Worm (Caenorhabditis elegans) whole organism, L1 larva: ENCODE measurements around the gene W10G6.1.

Experiments used
- F16B12.6 ChIP-seq: fragments of 150-350 bp; optimal IDR thresholded peaks from 2 replicates; lab custom pipeline; 2014; ENCODE audit warnings: missing biosample characterization, missing genetic modification characterization
- Y116A8C.19 ChIP-seq: sonication (generic microtip); optimal IDR thresholded peaks from 2 replicates; lab custom pipeline; 2016; ENCODE audit warnings: missing compliant biosample characterization, missing genetic modification characterization, borderline replicate concordance
- ama-1 ChIP-seq: fragments of 150-350 bp; optimal IDR thresholded peaks from 2 replicates; lab custom pipeline; 2014
- blmp-1 ChIP-seq: fragments of 150-350 bp; optimal IDR thresholded peaks from 2 replicates; lab custom pipeline; 2014; ENCODE audit warnings: missing biosample characterization, missing genetic modification characterization
- ceh-8 ChIP-seq: fragments of 200-800 bp; sonication (Bioruptor generic); optimal IDR thresholded peaks from 2 replicates; lab custom pipeline; 2018; ENCODE audit warnings: mild to moderate bottlenecking, missing genetic modification characterization, moderate library complexity, missing compliant biosample characterization
- ceh-82 ChIP-seq, 3 experiments: fragments of 150-350 bp in 1 of 3; sonication (generic microtip) in 2 of 3; optimal IDR thresholded peaks; 2 replicates each; lab custom pipeline; 2014 to 2017; ENCODE audit warnings: missing biosample characterization in 3 of 3, missing genetic modification characterization in 3 of 3
- ceh-90 ChIP-seq: sonication (generic microtip); optimal IDR thresholded peaks from 2 replicates; lab custom pipeline; 2016; ENCODE audit warnings: missing genetic modification characterization, missing compliant biosample characterization
- dpl-1 ChIP-seq, 3 experiments: fragments of 150-350 bp in 2 of 3; sonication (generic microtip) in 1 of 3; optimal IDR thresholded peaks; 2 replicates each; lab custom pipeline; 2014 to 2017; ENCODE audit warnings: missing biosample characterization in 3 of 3, missing genetic modification characterization in 3 of 3, missing genetic modification reagents in 3 of 3
- dsc-1 ChIP-seq: sonication (generic microtip); optimal IDR thresholded peaks from 2 replicates; lab custom pipeline; 2016; ENCODE audit warnings: mild to moderate bottlenecking, missing genetic modification characterization, missing compliant biosample characterization
- efl-1 ChIP-seq, 4 experiments: fragments of 150-350 bp; optimal IDR thresholded peaks in 3 of 4; peaks in 1 of 4; 1 replicate in 1 of 4; 2 replicates in 3 of 4; lab custom pipeline; 2014; ENCODE audit warnings: missing biosample characterization in 2 of 4, missing genetic modification characterization in 2 of 4, missing genetic modification reagents in 2 of 4
- efl-3 ChIP-seq: fragments of 200-800 bp; sonication (Bioruptor generic); optimal IDR thresholded peaks from 2 replicates; lab custom pipeline; 2018; ENCODE audit warnings: mild to moderate bottlenecking, missing genetic modification characterization, missing compliant biosample characterization
- egl-27 ChIP-seq, 2 experiments: fragments of 150-350 bp in 1 of 2; sonication (generic microtip); optimal IDR thresholded peaks; 3 replicates each; lab custom pipeline; 2017 to 2018; ENCODE audit warnings: missing biosample characterization in 2 of 2, missing genetic modification characterization in 2 of 2, missing genetic modification reagents in 2 of 2
- elt-3 ChIP-seq, 6 experiments: fragments of 150-350 bp in 1 of 6; sonication (generic microtip); optimal IDR thresholded peaks; 2 replicates each; lab custom pipeline; 2017 to 2018; ENCODE audit warnings: missing biosample characterization in 6 of 6, missing genetic modification characterization in 6 of 6, inconsistent platforms in 1 of 6
- ets-5 ChIP-seq: fragments of 200-800 bp; sonication (Bioruptor generic); IDR thresholded peaks from 2 replicates; pipeline ENCODE4 v1.3.6; 2022; ENCODE audit warnings: missing genetic modification characterization, missing compliant biosample characterization
- fkh-10 ChIP-seq: sonication (generic microtip); optimal IDR thresholded peaks from 2 replicates; lab custom pipeline; 2017; ENCODE audit warnings: missing biosample characterization, missing genetic modification reagents, missing genetic modification characterization
- fkh-8 ChIP-seq: sonication (generic microtip); optimal IDR thresholded peaks from 2 replicates; lab custom pipeline; 2016; ENCODE audit warnings: mild to moderate bottlenecking, missing genetic modification characterization, missing compliant biosample characterization
- fos-1 ChIP-seq: fragments of 150-350 bp; optimal IDR thresholded peaks from 2 replicates; lab custom pipeline; 2014; ENCODE audit warnings: missing biosample characterization, missing genetic modification characterization
- grh-1 ChIP-seq: fragments of 200-800 bp; sonication (Bioruptor generic); IDR thresholded peaks from 2 replicates; pipeline ENCODE4 v1.3.6; 2022; ENCODE audit warnings: missing genetic modification reagents, missing genetic modification characterization, missing compliant biosample characterization
- hlh-17 ChIP-seq: fragments of 200-800 bp; sonication (Bioruptor generic); optimal IDR thresholded peaks from 2 replicates; lab custom pipeline; 2018; ENCODE audit warnings: missing genetic modification characterization, mild to moderate bottlenecking, missing compliant biosample characterization, moderate library complexity, borderline replicate concordance
- hpl-2 ChIP-seq: fragments of 150-350 bp; optimal IDR thresholded peaks from 2 replicates; lab custom pipeline; 2014; ENCODE audit warnings: missing biosample characterization, missing genetic modification reagents, missing genetic modification characterization
- lin-14 ChIP-seq: fragments of 200-800 bp; sonication (Bioruptor generic); optimal IDR thresholded peaks from 2 replicates; lab custom pipeline; 2018; ENCODE audit warnings: mild to moderate bottlenecking, missing genetic modification characterization, moderate library complexity, missing compliant biosample characterization
- lin-35 ChIP-seq, 2 experiments: fragments of 150-350 bp; optimal IDR thresholded peaks; 2 replicates each; lab custom pipeline; 2014; ENCODE audit warnings: missing biosample characterization in 2 of 2, missing genetic modification characterization in 2 of 2, missing genetic modification reagents in 2 of 2
- lsy-2 ChIP-seq, 2 experiments: fragments of 150-350 bp; optimal IDR thresholded peaks; 2 replicates each; lab custom pipeline; 2014; ENCODE audit warnings: missing biosample characterization in 2 of 2, missing genetic modification characterization in 2 of 2
- mab-9 ChIP-seq: fragments of 200-800 bp; sonication (Bioruptor generic); IDR thresholded peaks from 2 replicates; pipeline ENCODE4 v1.3.6; 2022; ENCODE audit warnings: missing genetic modification reagents, missing genetic modification characterization, missing compliant biosample characterization
- mdl-1 ChIP-seq, 2 experiments: fragments of 150-350 bp; optimal IDR thresholded peaks; 2 replicates each; lab custom pipeline; 2014 to 2017; ENCODE audit warnings: missing biosample characterization in 2 of 2, missing genetic modification characterization in 2 of 2, inconsistent platforms in 1 of 2
- mef-2 ChIP-seq: fragments of 150-350 bp; optimal IDR thresholded peaks from 2 replicates; lab custom pipeline; 2014; ENCODE audit warnings: missing biosample characterization, missing genetic modification characterization
- mep-1 ChIP-seq: fragments of 150-350 bp; optimal IDR thresholded peaks from 2 replicates; lab custom pipeline; 2014; ENCODE audit warnings: missing biosample characterization, missing genetic modification characterization
- nhr-11 ChIP-seq: fragments of 150-350 bp; optimal IDR thresholded peaks from 2 replicates; lab custom pipeline; 2014; ENCODE audit warnings: missing biosample characterization, missing genetic modification characterization
- nhr-12 ChIP-seq: sonication (generic microtip); optimal IDR thresholded peaks from 2 replicates; lab custom pipeline; 2017; ENCODE audit warnings: missing biosample characterization, missing genetic modification characterization
- nhr-19 ChIP-seq: fragments of 200-800 bp; sonication (Bioruptor generic); conservative IDR thresholded peaks from 2 replicates; pipeline ENCODE4 v1.3.6; 2022; ENCODE audit warnings: missing genetic modification characterization, missing compliant biosample characterization
- nhr-20 ChIP-seq: sonication (generic microtip); optimal IDR thresholded peaks from 2 replicates; lab custom pipeline; 2016; ENCODE audit warnings: mild to moderate bottlenecking, missing genetic modification characterization, missing compliant biosample characterization
- nhr-47 ChIP-seq: sonication (generic microtip); optimal IDR thresholded peaks from 2 replicates; lab custom pipeline; 2016; ENCODE audit warnings: mild to moderate bottlenecking, missing genetic modification characterization, moderate library complexity, missing compliant biosample characterization
- nhr-71 ChIP-seq: sonication (generic microtip); optimal IDR thresholded peaks from 2 replicates; lab custom pipeline; 2016; ENCODE audit warnings: mild to moderate bottlenecking, missing genetic modification characterization, moderate library complexity, missing compliant biosample characterization
- nhr-76 ChIP-seq: sonication (generic microtip); optimal IDR thresholded peaks from 2 replicates; lab custom pipeline; 2017; ENCODE audit warnings: missing biosample characterization, missing genetic modification characterization
- nhr-85 ChIP-seq: sonication (generic microtip); peaks from one replicate; lab custom pipeline; 2016; ENCODE audit warnings: missing genetic modification characterization, inconsistent platforms, missing compliant biosample characterization
- nhr-90 ChIP-seq: sonication (generic microtip); optimal IDR thresholded peaks from 2 replicates; lab custom pipeline; 2016; ENCODE audit warnings: mild to moderate bottlenecking, missing genetic modification characterization, missing compliant biosample characterization; ENCODE audit not compliant: poor library complexity
- pag-3 ChIP-seq: sonication (generic microtip); optimal IDR thresholded peaks from 2 replicates; lab custom pipeline; 2017; ENCODE audit warnings: missing genetic modification characterization, mild to moderate bottlenecking, missing compliant biosample characterization, antibody characterized with exemption, borderline replicate concordance; ENCODE audit not compliant: insufficient read depth
- rnt-1 ChIP-seq: sonication (generic microtip); optimal IDR thresholded peaks from 2 replicates; lab custom pipeline; 2016; ENCODE audit warnings: mild to moderate bottlenecking, missing genetic modification characterization, moderate library complexity, missing compliant biosample characterization
- skn-1 ChIP-seq: fragments of 150-350 bp; optimal IDR thresholded peaks from 2 replicates; lab custom pipeline; 2014; ENCODE audit warnings: missing biosample characterization, missing genetic modification characterization
- snu-23 ChIP-seq: sonication (generic microtip); optimal IDR thresholded peaks from 2 replicates; lab custom pipeline; 2016; ENCODE audit warnings: missing genetic modification characterization, missing compliant biosample characterization
- sox-4 ChIP-seq: sonication (generic microtip); optimal IDR thresholded peaks from 2 replicates; lab custom pipeline; 2016; ENCODE audit warnings: missing genetic modification characterization, missing compliant biosample characterization
- swsn-7 ChIP-seq: sonication (generic microtip); optimal IDR thresholded peaks from 2 replicates; lab custom pipeline; 2016; ENCODE audit warnings: missing genetic modification characterization, missing compliant biosample characterization
- tbx-2 ChIP-seq: sonication (generic microtip); optimal IDR thresholded peaks from 2 replicates; lab custom pipeline; 2016; ENCODE audit warnings: missing genetic modification characterization, missing compliant biosample characterization
- tlp-1 ChIP-seq: fragments of 150-350 bp; optimal IDR thresholded peaks from 2 replicates; lab custom pipeline; 2014; ENCODE audit warnings: missing biosample characterization, missing genetic modification characterization
- unc-98 ChIP-seq: fragments of 200-800 bp; sonication (Bioruptor generic); IDR thresholded peaks from 2 replicates; pipeline ENCODE4 v1.3.6; 2022; ENCODE audit warnings: missing genetic modification characterization, missing compliant biosample characterization
- vab-15 ChIP-seq: sonication (generic microtip); optimal IDR thresholded peaks from 2 replicates; lab custom pipeline; 2017; ENCODE audit warnings: missing genotype, mild to moderate bottlenecking, missing genetic modification characterization, missing compliant biosample characterization
- xbp-1 ChIP-seq: sonication (generic microtip); optimal IDR thresholded peaks from 2 replicates; lab custom pipeline; 2016; ENCODE audit warnings: missing genetic modification characterization, missing compliant biosample characterization
- zag-1 ChIP-seq: fragments of 150-350 bp; optimal IDR thresholded peaks from 2 replicates; lab custom pipeline; 2014; ENCODE audit warnings: missing biosample characterization, missing genetic modification characterization

The W10G6.1 gene

DNA sequence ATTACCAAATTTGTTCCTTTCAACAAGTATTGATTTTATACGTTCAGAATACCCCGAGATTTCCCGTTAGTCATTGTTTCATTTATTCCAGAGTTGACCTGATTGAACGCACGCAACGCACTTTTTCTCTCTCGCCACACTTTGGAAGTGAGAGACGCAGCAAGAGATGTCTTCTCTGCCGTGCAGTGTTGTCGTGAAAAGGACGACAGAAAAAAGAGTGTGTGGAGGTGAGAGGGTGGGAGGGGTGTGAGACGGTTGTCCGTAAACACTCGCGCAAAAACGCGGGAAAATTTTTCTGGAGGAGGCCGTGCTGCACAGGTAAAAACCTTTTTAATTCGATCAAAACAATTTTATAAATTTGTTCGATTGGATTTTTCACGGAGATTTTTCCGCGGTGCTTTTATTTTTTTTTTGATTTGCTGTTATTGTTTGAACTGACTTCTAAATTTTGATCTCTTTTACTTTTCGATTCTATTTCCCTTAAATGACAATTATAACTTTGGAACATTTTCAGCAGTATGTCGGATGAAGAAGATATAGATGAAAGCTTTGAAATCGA is 30.3 kb downstream of the W10G6.1 start, which contains the start of gene sdc-1:
Gene sdc-1, plus strand, starts transcription at position 509 of the 559 bp plus-strand sequence.
- TF ChIP-seq egl-27 (tag; optimal IDR thresholded peaks at IDR 0.05; lab: Kevin White, UChicago) (no peak), fkh-10 (no peak), nhr-20 (tag; lab: Kevin White, UChicago) (peak; percentile 30), lin-35 (GFP tag; optimal IDR thresholded peaks at IDR 0.05; lab: Kevin White, UChicago) (peak; percentile 26 to 77), dpl-1 (GFP tag; optimal IDR thresholded peaks at IDR 0.05; lab: Kevin White, UChicago) (peak; percentile 36 to 65 (median 63)), tbx-2 (tag; lab: Kevin White, UChicago) (peak; percentile 3), ceh-90 (tag; lab: Kevin White, UChicago) (no peak), snu-23 (GFP tag; lab: Kevin White, UChicago) (peak; percentile 49), zag-1 (tag; lab: Kevin White, UChicago) (no peak), ets-5 (GFP tag; lab: Robert Waterston, UW) (no peak), swsn-7 (tag; lab: Kevin White, UChicago) (peak; percentile 35), rnt-1 (tag; lab: Kevin White, UChicago) (peak; percentile 52), ceh-82 (tag; optimal IDR thresholded peaks at IDR 0.05; lab: Kevin White, UChicago) (peak; percentile 9 to 54 (median 35)), Y116A8C.19 (tag; lab: Kevin White, UChicago) (no peak), nhr-47 (tag; lab: Kevin White, UChicago) (peak; percentile 43), mdl-1 (tag; optimal IDR thresholded peaks at IDR 0.05; lab: Kevin White, UChicago) (peak in 1 of 2 experiments; percentile 52), mab-9 (GFP tag; lab: Robert Waterston, UW) (no peak), elt-3 (tag; optimal IDR thresholded peaks at IDR 0.05; lab: Kevin White, UChicago) (no peak), efl-1 (optimal IDR thresholded peaks at IDR 0.05; lab: Kevin White, UChicago) (peak; percentile 65 to 77), efl-1 (GFP tag; optimal IDR thresholded peaks at IDR 0.05 in 1 of 2; lab: Kevin White, UChicago) (peak; percentile 44 to 94), lsy-2 (tag; optimal IDR thresholded peaks at IDR 0.05; lab: Kevin White, UChicago) (peak; percentile 28 to 53), mef-2 (tag; lab: Kevin White, UChicago) (no peak), mep-1 (tag; lab: Kevin White, UChicago) (peak; percentile 73), ama-1 (lab: Kevin White, UChicago) (no peak), fos-1 (tag; lab: Kevin White, UChicago) (no peak), nhr-85 (tag; lab: Kevin White, UChicago) (peak; percentile 48), blmp-1 (tag; lab: Kevin White, UChicago) (peak; percentile 43), xbp-1 (peak; percentile 19), unc-98 (GFP tag; lab: Robert Waterston, UW) (no peak), dsc-1 (tag; lab: Kevin White, UChicago) (peak; percentile 20), F16B12.6 (tag; lab: Kevin White, UChicago) (peak; percentile 29), ceh-8 (no peak), hlh-17 (GFP tag; lab: Kevin White, UChicago) (no peak), nhr-12 (tag; lab: Kevin White, UChicago) (no peak), lin-14 (GFP tag; lab: Kevin White, UChicago) (peak; percentile 77), sox-4 (no peak), fkh-8 (peak; percentile 51), nhr-71 (tag; lab: Kevin White, UChicago) (peak; percentile 56)

DNA sequence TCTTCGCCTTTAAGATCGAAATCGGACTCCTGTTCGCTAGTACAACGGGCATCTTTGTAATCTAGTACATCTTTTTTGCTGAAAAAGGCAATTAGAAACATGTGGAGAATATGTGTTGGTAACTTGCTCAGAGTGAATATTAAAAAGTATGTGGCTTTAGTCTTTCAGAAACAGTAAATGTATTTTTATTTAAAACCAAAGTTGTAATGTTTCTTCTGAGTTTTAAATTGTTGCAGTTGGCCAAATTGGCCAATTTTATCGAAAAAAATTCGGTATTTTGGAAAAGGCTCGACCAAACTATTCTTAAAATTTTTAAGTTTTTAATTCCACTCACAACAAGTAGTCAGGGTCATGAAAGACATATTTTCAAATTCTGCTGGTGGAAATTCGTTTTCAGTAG is 38.1 kb downstream of the W10G6.1 start, which contains the start of gene F52E10.2:
Gene F52E10.2, minus strand, starts transcription at position 101 of the 400 bp plus-strand sequence.
- TF ChIP-seq skn-1 (no peak), efl-1 (optimal IDR thresholded peaks at IDR 0.05; lab: Kevin White, UChicago) (no peak), efl-1 (GFP tag; optimal IDR thresholded peaks at IDR 0.05 in 1 of 2; lab: Kevin White, UChicago) (no peak), efl-3 (GFP tag; lab: Kevin White, UChicago) (no peak), snu-23 (GFP tag; lab: Kevin White, UChicago) (no peak), xbp-1 (no peak), nhr-19 (GFP tag; lab: Robert Waterston, UW) (no peak), mdl-1 (tag; optimal IDR thresholded peaks at IDR 0.05; lab: Kevin White, UChicago) (no peak), nhr-90 (no peak), tbx-2 (tag; lab: Kevin White, UChicago) (no peak), vab-15 (no peak), grh-1 (GFP tag; lab: Robert Waterston, UW) (no peak), elt-3 (tag; optimal IDR thresholded peaks at IDR 0.05; lab: Kevin White, UChicago) (no peak), hpl-2 (GFP tag; lab: Kevin White, UChicago) (no peak), pag-3 (no peak), zag-1 (tag; lab: Kevin White, UChicago) (no peak), nhr-11 (tag; lab: Kevin White, UChicago) (no peak), nhr-76 (tag; lab: Kevin White, UChicago) (no peak), tlp-1 (tag; lab: Kevin White, UChicago) (no peak)
